Fruit fly (Drosophila melanogaster) whole organism, embryonic: ENCODE measurements around the gene foxo.
A peak's percentile ranks its signal among the peaks of the same experiment; 100 is the strongest.

Experiments used
- B-H2 ChIP-seq: fragments of 200-800 bp; sonication (Bioruptor generic); optimal IDR thresholded peaks from 2 replicates; lab custom pipeline; 2018; ENCODE audit warnings: missing biosample characterization, mild to moderate bottlenecking, missing genetic modification characterization
- CG10267 ChIP-seq: fragments of 200-800 bp; sonication (Bioruptor generic); optimal IDR thresholded peaks from 2 replicates; lab custom pipeline; 2018; ENCODE audit warnings: missing biosample characterization, mild to moderate bottlenecking, missing genetic modification characterization, moderate library complexity
- CG12659 ChIP-seq: fragments of 200-800 bp; sonication (Bioruptor generic); optimal IDR thresholded peaks from 3 replicates; lab custom pipeline; 2017; ENCODE audit warnings: mild to moderate bottlenecking, missing biosample characterization, missing genetic modification reagents, missing genetic modification characterization
- CG12744 ChIP-seq: fragments of 200-800 bp; sonication (Bioruptor generic); optimal IDR thresholded peaks from 2 replicates; lab custom pipeline; 2016; ENCODE audit warnings: missing biosample characterization, missing genetic modification characterization
- CG12769 ChIP-seq: fragments of 200-800 bp; sonication (Bioruptor generic); optimal IDR thresholded peaks from 2 replicates; lab custom pipeline; 2019; ENCODE audit warnings: missing biosample characterization, mild to moderate bottlenecking, missing genetic modification characterization, moderate library complexity
- CG15479 ChIP-seq: fragments of 200-800 bp; sonication (Bioruptor generic); optimal IDR thresholded peaks from 3 replicates; lab custom pipeline; 2019; ENCODE audit warnings: missing biosample characterization, mild to moderate bottlenecking, missing genetic modification characterization, moderate library complexity
- CG18476 ChIP-seq: fragments of 200-800 bp; sonication (Bioruptor generic); optimal IDR thresholded peaks from 2 replicates; lab custom pipeline; 2016; ENCODE audit warnings: missing biosample characterization, mild to moderate bottlenecking, missing genetic modification characterization
- CG2116 ChIP-seq: fragments of 200-800 bp; sonication (Bioruptor generic); optimal IDR thresholded peaks from 3 replicates; lab custom pipeline; 2018; ENCODE audit warnings: missing biosample characterization, mild to moderate bottlenecking, missing genetic modification characterization
- CG30431 ChIP-seq: fragments of 200-800 bp; sonication (Bioruptor generic); optimal IDR thresholded peaks from 2 replicates; lab custom pipeline; 2017; ENCODE audit warnings: missing biosample characterization, missing genetic modification characterization
- CG31224 ChIP-seq: fragments of 200-800 bp; sonication (Bioruptor generic); IDR thresholded peaks from 2 replicates; pipeline ENCODE4 v1.3.6; 2022; ENCODE audit warnings: missing biosample characterization, missing genetic modification characterization
- CG33213 ChIP-seq: fragments of 200-800 bp; sonication (Bioruptor generic); optimal IDR thresholded peaks from 3 replicates; lab custom pipeline; 2016; ENCODE audit warnings: missing biosample characterization, missing genetic modification characterization
- CG42726 ChIP-seq: fragments of 200-800 bp; sonication (Bioruptor generic); IDR thresholded peaks from 2 replicates; pipeline ENCODE4 v1.3.6; 2022; ENCODE audit warnings: missing biosample characterization, missing genetic modification characterization; ENCODE audit not compliant: partially characterized antibody
- CG43689 ChIP-seq: fragments of 200-800 bp; sonication (Bioruptor generic); IDR thresholded peaks from 2 replicates; pipeline ENCODE4 v1.3.6; 2022; ENCODE audit warnings: missing biosample characterization, missing genetic modification characterization
- CG7372 ChIP-seq: fragments of 200-800 bp; sonication (Bioruptor generic); IDR thresholded peaks from 2 replicates; pipeline ENCODE4 v1.3.6; 2022; ENCODE audit warnings: missing biosample characterization, missing genetic modification characterization
- CG8089 ChIP-seq: fragments of 200-800 bp; sonication (Bioruptor generic); optimal IDR thresholded peaks from 3 replicates; lab custom pipeline; 2016; ENCODE audit warnings: missing biosample characterization, missing genetic modification characterization
- CG8359 ChIP-seq: fragments of 200-800 bp; sonication (Bioruptor generic); optimal IDR thresholded peaks from 2 replicates; lab custom pipeline; 2017; ENCODE audit warnings: missing biosample characterization, mild to moderate bottlenecking, missing genetic modification characterization, borderline replicate concordance
- CG8388 ChIP-seq: fragments of 200-800 bp; sonication (Bioruptor generic); optimal IDR thresholded peaks from 2 replicates; lab custom pipeline; 2019; ENCODE audit warnings: missing biosample characterization, mild to moderate bottlenecking, missing genetic modification characterization, moderate library complexity
- CG8944 ChIP-seq: fragments of 200-800 bp; sonication (Bioruptor generic); optimal IDR thresholded peaks from 3 replicates; lab custom pipeline; 2016; ENCODE audit warnings: missing biosample characterization, missing genetic modification characterization
- CG9876 ChIP-seq: fragments of 200-800 bp; sonication (Bioruptor generic); optimal IDR thresholded peaks from 2 replicates; lab custom pipeline; 2016; ENCODE audit warnings: missing biosample characterization, missing genetic modification characterization
- Chrac-16 ChIP-seq: fragments of 200-800 bp; sonication (Bioruptor generic); optimal IDR thresholded peaks from 3 replicates; lab custom pipeline; 2016; ENCODE audit warnings: missing biosample characterization, missing genetic modification characterization
- D19A ChIP-seq: fragments of 200-800 bp; optimal IDR thresholded peaks from 3 replicates; lab custom pipeline; 2019; ENCODE audit warnings: missing biosample characterization, mild to moderate bottlenecking, missing genetic modification characterization, moderate library complexity
- D19B ChIP-seq: fragments of 200-800 bp; sonication (Bioruptor generic); optimal IDR thresholded peaks from 2 replicates; lab custom pipeline; 2017; ENCODE audit warnings: missing biosample characterization, mild to moderate bottlenecking, missing genetic modification characterization
- Doc2 ChIP-seq: fragments of 200-800 bp; sonication (Bioruptor generic); IDR thresholded peaks from 2 replicates; pipeline ENCODE4 v1.3.6; 2022; ENCODE audit warnings: missing biosample characterization, missing genetic modification characterization
- Fer2 ChIP-seq: fragments of 200-800 bp; sonication (Bioruptor generic); optimal IDR thresholded peaks from 2 replicates; lab custom pipeline; 2018; ENCODE audit warnings: missing biosample characterization, mild to moderate bottlenecking, missing genetic modification characterization, moderate library complexity
- HLH3B ChIP-seq: fragments of 200-800 bp; sonication (Bioruptor generic); IDR thresholded peaks from 2 replicates; pipeline ENCODE4 v1.3.6; 2022; ENCODE audit warnings: missing biosample characterization, missing genetic modification characterization
- HmgD ChIP-seq: fragments of 200-800 bp; sonication (Bioruptor generic); optimal IDR thresholded peaks from 3 replicates; lab custom pipeline; 2016; ENCODE audit warnings: missing biosample characterization, missing genetic modification characterization
- Lim3 ChIP-seq: fragments of 200-800 bp; sonication (Bioruptor generic); IDR thresholded peaks from 2 replicates; pipeline ENCODE4 v1.3.6; 2022; ENCODE audit warnings: missing biosample characterization, missing genetic modification characterization
- MBD-R2 ChIP-seq: fragments of 200-800 bp; sonication (Bioruptor generic); IDR thresholded peaks from 2 replicates; pipeline ENCODE4 v1.3.6; 2022; ENCODE audit warnings: missing biosample characterization, missing genetic modification characterization
- MESR4 ChIP-seq: fragments of 200-800 bp; sonication (Bioruptor generic); optimal IDR thresholded peaks from 2 replicates; lab custom pipeline; 2018; ENCODE audit warnings: missing biosample characterization, mild to moderate bottlenecking, missing genetic modification characterization, moderate library complexity
- NC2α ChIP-seq: fragments of 200-800 bp; sonication (Bioruptor generic); optimal IDR thresholded peaks from 2 replicates; lab custom pipeline; 2016; ENCODE audit warnings: missing biosample characterization, missing genetic modification characterization
- NC2β ChIP-seq: fragments of 200-800 bp; sonication (Bioruptor generic); optimal IDR thresholded peaks from 2 replicates; lab custom pipeline; 2016; ENCODE audit warnings: missing biosample characterization, missing genetic modification characterization
- NFAT ChIP-seq: fragments of 200-800 bp; sonication (Bioruptor generic); IDR thresholded peaks from 2 replicates; pipeline ENCODE4 v1.3.6; 2022; ENCODE audit warnings: missing biosample characterization, missing genetic modification characterization
- Poxn ChIP-seq: fragments of 200-800 bp; sonication (Bioruptor generic); IDR thresholded peaks from 2 replicates; pipeline ENCODE4 v1.3.6; 2022; ENCODE audit warnings: missing biosample characterization, missing genetic modification characterization
- Side ChIP-seq: fragments of 200-800 bp; sonication (Bioruptor generic); optimal IDR thresholded peaks from 2 replicates; lab custom pipeline; 2016; ENCODE audit warnings: missing biosample characterization, missing genetic modification characterization
- Sin3A ChIP-seq: fragments of >200 bp; optimal IDR thresholded peaks from 2 replicates; lab custom pipeline; 2018
- YL-1 ChIP-seq: fragments of 200-800 bp; sonication (Bioruptor generic); optimal IDR thresholded peaks from 3 replicates; lab custom pipeline; 2017; ENCODE audit warnings: missing biosample characterization, mild to moderate bottlenecking, missing genetic modification characterization
- bsh ChIP-seq, 2 experiments: fragments of 200-800 bp; sonication (Bioruptor generic); optimal IDR thresholded peaks; 2 replicates each; lab custom pipeline; 2017 to 2018; ENCODE audit warnings: mild to moderate bottlenecking in 2 of 2, missing biosample characterization in 2 of 2, missing genetic modification characterization in 2 of 2, moderate library complexity in 1 of 2
- btn ChIP-seq: fragments of 200-800 bp; sonication (Bioruptor generic); optimal IDR thresholded peaks from 2 replicates; lab custom pipeline; 2016; ENCODE audit warnings: missing biosample characterization, missing genetic modification characterization
- cg ChIP-seq: fragments of 200-800 bp; sonication (Bioruptor generic); optimal IDR thresholded peaks from 3 replicates; lab custom pipeline; 2019; ENCODE audit warnings: missing biosample characterization, mild to moderate bottlenecking, missing genetic modification characterization, moderate library complexity
- chm ChIP-seq: fragments of 200-800 bp; sonication (Bioruptor generic); IDR thresholded peaks from 2 replicates; pipeline ENCODE4 v1.3.6; 2022; ENCODE audit warnings: missing biosample characterization, missing genetic modification characterization
- dpn ChIP-seq, 2 experiments: fragments of 200-800 bp; sonication (Bioruptor generic); optimal IDR thresholded peaks; 3 replicates each; lab custom pipeline; 2016; ENCODE audit warnings: missing biosample characterization in 2 of 2, missing genetic modification characterization in 2 of 2
- fd3F ChIP-seq: fragments of 200-800 bp; sonication (Bioruptor generic); optimal IDR thresholded peaks from 2 replicates; lab custom pipeline; 2018; ENCODE audit warnings: missing biosample characterization, mild to moderate bottlenecking, missing genetic modification characterization, moderate library complexity
- gcm ChIP-seq: fragments of 200-800 bp; sonication (Bioruptor generic); optimal IDR thresholded peaks from 2 replicates; lab custom pipeline; 2019; ENCODE audit warnings: missing biosample characterization, mild to moderate bottlenecking, missing genetic modification characterization, moderate library complexity
- gem ChIP-seq: fragments of 200-800 bp; sonication (Bioruptor generic); optimal IDR thresholded peaks from 2 replicates; lab custom pipeline; 2019; ENCODE audit warnings: missing biosample characterization, mild to moderate bottlenecking, missing genetic modification characterization, moderate library complexity
- gfzf ChIP-seq: fragments of 200-800 bp; sonication (Bioruptor generic); optimal IDR thresholded peaks from 2 replicates; lab custom pipeline; 2016; ENCODE audit warnings: missing biosample characterization, mild to moderate bottlenecking, missing genetic modification characterization, moderate library complexity
- ken ChIP-seq: fragments of 200-800 bp; sonication (Bioruptor generic); IDR thresholded peaks from 3 replicates; pipeline ENCODE4 v1.3.6; 2022; ENCODE audit warnings: missing biosample characterization, missing genetic modification characterization
- klu ChIP-seq: fragments of 200-800 bp; sonication (Bioruptor generic); IDR thresholded peaks from 2 replicates; pipeline ENCODE4 v1.3.6; 2022; ENCODE audit warnings: missing biosample characterization, missing genetic modification characterization
- lmd ChIP-seq: fragments of 200-800 bp; sonication (Bioruptor generic); IDR thresholded peaks from 2 replicates; pipeline ENCODE4 v1.3.6; 2022; ENCODE audit warnings: missing biosample characterization, missing genetic modification characterization
- mld ChIP-seq: fragments of 200-800 bp; sonication (Bioruptor generic); IDR thresholded peaks from 3 replicates; pipeline ENCODE4 v1.3.6; 2022; ENCODE audit warnings: missing biosample characterization, missing genetic modification characterization; ENCODE audit not compliant: partially characterized antibody
- nau ChIP-seq: fragments of 200-800 bp; sonication (Bioruptor generic); optimal IDR thresholded peaks from 3 replicates; lab custom pipeline; 2017; ENCODE audit warnings: missing biosample characterization, mild to moderate bottlenecking, missing genetic modification characterization, missing genetic modification reagents
- pros ChIP-seq: fragments of 200-800 bp; sonication (Bioruptor generic); optimal IDR thresholded peaks from 3 replicates; lab custom pipeline; 2019; ENCODE audit warnings: missing biosample characterization, mild to moderate bottlenecking, missing genetic modification characterization, moderate library complexity
- zfh2 ChIP-seq: fragments of 200-800 bp; sonication (Bioruptor generic); optimal IDR thresholded peaks from 2 replicates; lab custom pipeline; 2016; ENCODE audit warnings: missing biosample characterization, missing genetic modification characterization

foxo gene

DNA sequence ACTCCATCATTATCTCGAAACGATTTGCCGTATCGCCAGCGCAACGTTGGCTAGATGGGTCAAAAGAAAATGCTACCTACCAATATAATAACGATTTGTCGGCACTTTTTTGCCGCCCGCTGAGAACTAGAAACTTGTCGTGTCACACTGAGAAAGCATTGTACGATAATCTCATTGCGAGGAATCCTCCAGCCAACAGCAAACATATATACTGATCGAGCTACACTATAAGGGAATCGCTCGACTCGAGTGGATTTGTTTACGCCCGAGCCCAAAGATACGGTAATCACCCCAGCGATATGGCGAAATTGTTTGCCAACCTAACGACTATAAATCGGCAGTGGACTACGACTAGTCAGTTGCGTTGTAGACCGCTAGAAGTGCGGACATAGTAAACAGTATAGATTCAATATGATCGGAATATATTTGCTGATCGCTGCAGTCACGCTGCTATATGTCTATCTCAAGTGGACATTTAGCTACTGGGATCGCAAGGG lies 27.8 kb upstream of the foxo start, which contains the start of gene Cyp6d5 (continued):
- TF ChIP-seq CG7372 (GFP tag; lab: Robert Waterston, UW) = no peak
- TF ChIP-seq MESR4 (GFP tag; lab: Kevin White, UChicago) = no peak
- no peak for TF ChIP-seq CG12659 (GFP tag; lab: Kevin White, UChicago)
- peak; percentile 31 for TF ChIP-seq B-H2 (GFP tag; lab: Kevin White, UChicago)
- TF ChIP-seq HLH3B (GFP tag; lab: Robert Waterston, UW) = no peak
- TF ChIP-seq pros (GFP tag; lab: Kevin White, UChicago) = no peak
- no peak for TF ChIP-seq Poxn (GFP tag; lab: Robert Waterston, UW)
- TF ChIP-seq Sin3A (lab: Kevin White, UChicago) = no peak
- no peak for TF ChIP-seq CG8089 (GFP tag; lab: Kevin White, UChicago)
- TF ChIP-seq CG12769 (tag; lab: Kevin White, UChicago) = no peak
- TF ChIP-seq CG8359 (GFP tag; lab: Kevin White, UChicago) = no peak
- TF ChIP-seq btn (GFP tag; lab: Kevin White, UChicago) = no peak
- TF ChIP-seq bsh (GFP tag; optimal IDR thresholded peaks at IDR 0.05; lab: Kevin White, UChicago) = peak in 1 of 2 experiments; percentile 13
- TF ChIP-seq CG30431 (GFP tag; lab: Kevin White, UChicago) = no peak
- no peak for TF ChIP-seq CG43689 (GFP tag; lab: Robert Waterston, UW)
- TF ChIP-seq CG10267 (tag; lab: Kevin White, UChicago) = no peak
- no peak for TF ChIP-seq CG18476 (GFP tag; lab: Kevin White, UChicago)
- TF ChIP-seq nau (GFP tag; lab: Kevin White, UChicago) = no peak
- no peak for TF ChIP-seq CG33213
- TF ChIP-seq fd3F (GFP tag; lab: Kevin White, UChicago) = no peak
- TF ChIP-seq CG2116 (GFP tag; lab: Kevin White, UChicago) = no peak
- TF ChIP-seq CG42726 (GFP tag; lab: Robert Waterston, UW) = no peak
- no peak for TF ChIP-seq NFAT (GFP tag; lab: Robert Waterston, UW)
- no peak for TF ChIP-seq cg (GFP tag; lab: Kevin White, UChicago)
- no peak for TF ChIP-seq lmd (GFP tag; lab: Robert Waterston, UW)
- no peak for TF ChIP-seq YL-1
- TF ChIP-seq Chrac-16 (GFP tag; lab: Kevin White, UChicago) = no peak
- no peak for TF ChIP-seq Doc2 (GFP tag; lab: Robert Waterston, UW)
- TF ChIP-seq CG8388 (GFP tag; lab: Kevin White, UChicago) = no peak
- TF ChIP-seq CG9876 (GFP tag; lab: Kevin White, UChicago) = no peak
- TF ChIP-seq klu (GFP tag; lab: Robert Waterston, UW) = no peak
- TF ChIP-seq gcm = no peak
- no peak for TF ChIP-seq CG12744 (GFP tag; lab: Kevin White, UChicago)
- TF ChIP-seq HmgD (GFP tag; lab: Kevin White, UChicago) = no peak
- no peak for TF ChIP-seq zfh2
- no peak for TF ChIP-seq gem (tag; lab: Kevin White, UChicago)
- no peak for TF ChIP-seq dpn (GFP tag; optimal IDR thresholded peaks at IDR 0.05; lab: Kevin White, UChicago)
- no peak for TF ChIP-seq MBD-R2 (GFP tag; lab: Robert Waterston, UW)
- no peak for TF ChIP-seq D19B (GFP tag; lab: Kevin White, UChicago)
- TF ChIP-seq mld = no peak
- no peak for TF ChIP-seq Side (GFP tag; lab: Kevin White, UChicago)
- no peak for TF ChIP-seq gfzf (GFP tag; lab: Kevin White, UChicago)
- peak; percentile 77 for TF ChIP-seq CG15479 (GFP tag; lab: Kevin White, UChicago)
- TF ChIP-seq ken (GFP tag; lab: Robert Waterston, UW) = no peak
- no peak for TF ChIP-seq D19A (tag; lab: Kevin White, UChicago)
- no peak for TF ChIP-seq Lim3 (GFP tag; lab: Robert Waterston, UW)
- TF ChIP-seq NC2β (GFP tag; lab: Kevin White, UChicago) = peak; percentile 15
- no peak for TF ChIP-seq NC2α (GFP tag; lab: Kevin White, UChicago)
- TF ChIP-seq Fer2 = no peak
- TF ChIP-seq CG8944 (GFP tag; lab: Kevin White, UChicago) = no peak
- no peak for TF ChIP-seq CG31224 (GFP tag; lab: Robert Waterston, UW)
- no peak for TF ChIP-seq chm (GFP tag; lab: Robert Waterston, UW)
